Worm (Caenorhabditis elegans) whole organism, L2 larva: ENCODE measurements around the gene clec-143.
A peak's percentile ranks its signal among the peaks of the same experiment; 100 is the strongest.

Experiments used
- C34F6.9 ChIP-seq: fragments of 150-350 bp; optimal IDR thresholded peaks from 2 replicates; lab custom pipeline; 2014; ENCODE audit warnings: missing biosample characterization, missing genetic modification characterization
- F13H6.1 ChIP-seq: sonication (generic microtip); optimal IDR thresholded peaks from 2 replicates; lab custom pipeline; 2016; ENCODE audit warnings: missing genetic modification characterization, missing compliant biosample characterization
- R02D3.7 ChIP-seq: fragments of 150-350 bp; optimal IDR thresholded peaks from 2 replicates; lab custom pipeline; 2014; ENCODE audit warnings: missing biosample characterization, missing genetic modification characterization
- Y55F3AM.14 ChIP-seq: fragments of 200-800 bp; sonication (Bioruptor generic); optimal IDR thresholded peaks from 2 replicates; lab custom pipeline; 2018; ENCODE audit warnings: mild to moderate bottlenecking, missing genetic modification characterization, missing compliant biosample characterization
- ZK546.5 ChIP-seq: sonication (generic microtip); optimal IDR thresholded peaks from 2 replicates; lab custom pipeline; 2017; ENCODE audit warnings: missing biosample characterization, missing genetic modification characterization
- alr-1 ChIP-seq: fragments of 150-350 bp; optimal IDR thresholded peaks from 2 replicates; lab custom pipeline; 2014; ENCODE audit warnings: missing biosample characterization, missing genetic modification characterization
- ama-1 ChIP-seq: fragments of 150-350 bp; optimal IDR thresholded peaks from 2 replicates; lab custom pipeline; 2018; ENCODE audit warnings: inconsistent platforms
- blmp-1 ChIP-seq: sonication (generic microtip); optimal IDR thresholded peaks from 2 replicates; lab custom pipeline; 2017; ENCODE audit warnings: missing genetic modification characterization, mild to moderate bottlenecking, missing compliant biosample characterization, antibody characterized with exemption, moderate library complexity; ENCODE audit not compliant: insufficient read depth
- ceh-16 ChIP-seq: fragments of 150-350 bp; optimal IDR thresholded peaks from 2 replicates; lab custom pipeline; 2014; ENCODE audit warnings: missing biosample characterization, missing genetic modification characterization
- ceh-82 ChIP-seq: fragments of 150-350 bp; optimal IDR thresholded peaks from 2 replicates; lab custom pipeline; 2014; ENCODE audit warnings: missing biosample characterization, missing genetic modification characterization
- crh-2 ChIP-seq: sonication (generic microtip); optimal IDR thresholded peaks from 2 replicates; lab custom pipeline; 2017; ENCODE audit warnings: missing biosample characterization, missing genetic modification characterization
- dmd-4 ChIP-seq: sonication (generic microtip); optimal IDR thresholded peaks from 2 replicates; lab custom pipeline; 2017; ENCODE audit warnings: missing biosample characterization, missing genetic modification characterization
- egl-27 ChIP-seq: sonication (generic microtip); optimal IDR thresholded peaks from 3 replicates; lab custom pipeline; 2017; ENCODE audit warnings: missing biosample characterization, missing genetic modification reagents, missing genetic modification characterization
- elt-1 ChIP-seq: fragments of 150-350 bp; optimal IDR thresholded peaks from 2 replicates; lab custom pipeline; 2014; ENCODE audit warnings: missing biosample characterization, missing genetic modification characterization
- fos-1 ChIP-seq: fragments of 150-350 bp; optimal IDR thresholded peaks from 2 replicates; lab custom pipeline; 2014; ENCODE audit warnings: missing biosample characterization, missing genetic modification characterization
- gmeb-1 ChIP-seq: fragments of 150-350 bp; optimal IDR thresholded peaks from 2 replicates; lab custom pipeline; 2014; ENCODE audit warnings: missing biosample characterization, missing genetic modification characterization
- lin-11 ChIP-seq: fragments of 150-350 bp; sonication (generic microtip); optimal IDR thresholded peaks from 2 replicates; lab custom pipeline; 2014; ENCODE audit warnings: missing biosample characterization, missing genetic modification characterization, inconsistent platforms, mixed read lengths
- lin-39 ChIP-seq: fragments of 150-350 bp; optimal IDR thresholded peaks from 2 replicates; lab custom pipeline; 2014; ENCODE audit warnings: missing biosample characterization, missing genetic modification reagents, missing genetic modification characterization
- lsy-2 ChIP-seq, 2 experiments: fragments of 150-350 bp in 1 of 2; sonication (generic microtip) in 1 of 2; optimal IDR thresholded peaks; 2 replicates each; lab custom pipeline; 2014 to 2017; ENCODE audit warnings: missing biosample characterization in 2 of 2, missing genetic modification characterization in 2 of 2
- mab-5 ChIP-seq: fragments of 150-350 bp; optimal IDR thresholded peaks from 2 replicates; lab custom pipeline; 2014; ENCODE audit warnings: missing biosample characterization, missing genetic modification characterization
- mbf-1 ChIP-seq: sonication (generic microtip); optimal IDR thresholded peaks from 2 replicates; lab custom pipeline; 2017; ENCODE audit warnings: missing biosample characterization, missing genetic modification characterization
- mdl-1 ChIP-seq, 2 experiments: fragments of 150-350 bp in 1 of 2; sonication (generic microtip) in 1 of 2; optimal IDR thresholded peaks; 2 replicates each; lab custom pipeline; 2017; ENCODE audit warnings: missing biosample characterization in 2 of 2, missing genetic modification characterization in 2 of 2
- nhr-11 ChIP-seq: fragments of 150-350 bp; optimal IDR thresholded peaks from 2 replicates; lab custom pipeline; 2014; ENCODE audit warnings: missing biosample characterization, missing genetic modification characterization
- nhr-12 ChIP-seq: fragments of 150-350 bp; optimal IDR thresholded peaks from 2 replicates; lab custom pipeline; 2014; ENCODE audit warnings: missing biosample characterization, missing genetic modification characterization
- nhr-129 ChIP-seq: fragments of 150-350 bp; optimal IDR thresholded peaks from 2 replicates; lab custom pipeline; 2014; ENCODE audit warnings: missing biosample characterization, missing genetic modification characterization
- nhr-21 ChIP-seq: fragments of 150-350 bp; optimal IDR thresholded peaks from 2 replicates; lab custom pipeline; 2014; ENCODE audit warnings: missing biosample characterization, missing genetic modification characterization
- nhr-237 ChIP-seq: fragments of 150-350 bp; optimal IDR thresholded peaks from 2 replicates; lab custom pipeline; 2014; ENCODE audit warnings: missing biosample characterization, missing genetic modification characterization
- nhr-25 ChIP-seq: fragments of 150-350 bp; sonication (generic microtip); optimal IDR thresholded peaks from 3 replicates; lab custom pipeline; 2014; ENCODE audit warnings: missing biosample characterization, missing genetic modification characterization
- nhr-6 ChIP-seq: fragments of 150-350 bp; optimal IDR thresholded peaks from 2 replicates; lab custom pipeline; 2014; ENCODE audit warnings: missing biosample characterization, missing genetic modification characterization
- nhr-77 ChIP-seq: fragments of 150-350 bp; optimal IDR thresholded peaks from 2 replicates; lab custom pipeline; 2014; ENCODE audit warnings: missing biosample characterization, missing genetic modification characterization
- peb-1 ChIP-seq: fragments of 150-350 bp; optimal IDR thresholded peaks from 2 replicates; lab custom pipeline; 2014; ENCODE audit warnings: missing biosample characterization, missing genetic modification characterization
- skn-1 ChIP-seq: sonication (generic microtip); optimal IDR thresholded peaks from 2 replicates; lab custom pipeline; 2017; ENCODE audit warnings: missing biosample characterization, missing genetic modification characterization
- sma-9 ChIP-seq, 2 experiments: fragments of 150-350 bp in 1 of 2; sonication (generic microtip) in 1 of 2; optimal IDR thresholded peaks; 2 replicates each; lab custom pipeline; 2014 to 2016; ENCODE audit warnings: missing genetic modification characterization in 2 of 2, mild to moderate bottlenecking in 1 of 2, missing biosample characterization in 1 of 2, missing compliant biosample characterization in 1 of 2, missing genetic modification reagents in 1 of 2, moderate library complexity in 1 of 2
- snpc-4 ChIP-seq: fragments of 150-350 bp; optimal IDR thresholded peaks from 2 replicates; lab custom pipeline; 2014; ENCODE audit warnings: missing biosample characterization, missing genetic modification characterization
- unc-55 ChIP-seq: fragments of 150-350 bp; sonication (generic microtip); optimal IDR thresholded peaks from 3 replicates; lab custom pipeline; 2014; ENCODE audit warnings: missing biosample characterization, missing genetic modification reagents, missing genetic modification characterization
- ztf-1 ChIP-seq: fragments of 200-800 bp; sonication (Bioruptor generic); conservative IDR thresholded peaks from 2 replicates; pipeline ENCODE4 v1.3.6; 2022; ENCODE audit warnings: missing genetic modification characterization, missing compliant biosample characterization
- ztf-4 ChIP-seq: fragments of 150-350 bp; optimal IDR thresholded peaks from 2 replicates; lab custom pipeline; 2014; ENCODE audit warnings: missing biosample characterization, missing genetic modification characterization

clec-143 gene

DNA sequence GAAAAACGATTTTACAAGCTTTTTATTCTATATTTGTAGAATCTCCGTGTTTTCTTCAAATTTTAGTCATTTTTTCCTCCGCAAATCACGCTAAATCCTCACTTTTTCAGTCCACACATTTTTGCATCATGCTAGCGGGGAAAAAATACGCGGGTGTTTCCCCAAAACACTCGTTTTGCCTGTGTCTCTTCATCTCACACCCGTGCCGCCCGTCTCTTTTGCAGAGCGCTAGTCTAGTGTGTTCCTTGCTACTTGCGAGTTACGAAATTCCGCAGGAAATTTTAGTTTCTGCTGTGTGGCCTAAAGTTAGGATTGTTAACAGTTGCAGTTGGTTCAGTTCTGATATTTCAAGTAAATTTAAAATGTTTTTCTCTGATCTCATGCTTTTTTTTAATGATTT, 24.4 kb downstream of the clec-143 start:
- peak; percentile 63 for TF ChIP-seq nhr-11 (tag; lab: Kevin White, UChicago)
- TF ChIP-seq ztf-1 (GFP tag; lab: Robert Waterston, UW), result no peak
- no peak for TF ChIP-seq alr-1
- TF ChIP-seq nhr-129, result peak; percentile 97
- no peak for TF ChIP-seq nhr-21
- no peak for TF ChIP-seq lin-39 (tag; lab: Kevin White, UChicago)
- TF ChIP-seq ceh-82, result no peak
- TF ChIP-seq R02D3.7 (tag; lab: Kevin White, UChicago), result no peak
- TF ChIP-seq lin-11 (tag; lab: Kevin White, UChicago), result peak; percentile 17
- TF ChIP-seq C34F6.9, result peak; percentile 22
- TF ChIP-seq lsy-2 (tag; optimal IDR thresholded peaks at IDR 0.05; lab: Kevin White, UChicago), result peak in 1 of 2 experiments; percentile 7
- peak; percentile 56 for TF ChIP-seq fos-1 (tag; lab: Kevin White, UChicago)
- TF ChIP-seq blmp-1 (tag; lab: Kevin White, UChicago), result no peak
- TF ChIP-seq nhr-25 (tag; lab: Kevin White, UChicago), result no peak
- TF ChIP-seq elt-1 (tag; lab: Kevin White, UChicago), result no peak
- no peak for TF ChIP-seq nhr-12
- TF ChIP-seq mdl-1 (tag; optimal IDR thresholded peaks at IDR 0.05; lab: Kevin White, UChicago), result peak; percentile 15 to 23
- peak; percentile 83 for TF ChIP-seq sma-9 (GFP tag; optimal IDR thresholded peaks at IDR 0.05; lab: Kevin White, UChicago)
- TF ChIP-seq sma-9 (tag; optimal IDR thresholded peaks at IDR 0.05; lab: Kevin White, UChicago), result no peak
- TF ChIP-seq ceh-16 (tag; lab: Kevin White, UChicago), result no peak
- no peak for TF ChIP-seq Y55F3AM.14
- peak; percentile 7 for TF ChIP-seq gmeb-1 (tag; lab: Kevin White, UChicago)
- TF ChIP-seq ztf-4 (tag; lab: Kevin White, UChicago), result no peak
- TF ChIP-seq mab-5, result no peak
- no peak for TF ChIP-seq nhr-77 (tag; lab: Kevin White, UChicago)
- TF ChIP-seq crh-2 (tag; lab: Kevin White, UChicago), result no peak
- TF ChIP-seq nhr-6 (tag; lab: Kevin White, UChicago), result no peak
- TF ChIP-seq dmd-4 (tag; lab: Kevin White, UChicago), result no peak
- TF ChIP-seq ama-1, result peak; percentile 43
- no peak for TF ChIP-seq ZK546.5
- no peak for TF ChIP-seq mbf-1 (tag; lab: Kevin White, UChicago)
- peak; percentile 32 for TF ChIP-seq unc-55 (GFP tag; lab: Kevin White, UChicago)

DNA sequence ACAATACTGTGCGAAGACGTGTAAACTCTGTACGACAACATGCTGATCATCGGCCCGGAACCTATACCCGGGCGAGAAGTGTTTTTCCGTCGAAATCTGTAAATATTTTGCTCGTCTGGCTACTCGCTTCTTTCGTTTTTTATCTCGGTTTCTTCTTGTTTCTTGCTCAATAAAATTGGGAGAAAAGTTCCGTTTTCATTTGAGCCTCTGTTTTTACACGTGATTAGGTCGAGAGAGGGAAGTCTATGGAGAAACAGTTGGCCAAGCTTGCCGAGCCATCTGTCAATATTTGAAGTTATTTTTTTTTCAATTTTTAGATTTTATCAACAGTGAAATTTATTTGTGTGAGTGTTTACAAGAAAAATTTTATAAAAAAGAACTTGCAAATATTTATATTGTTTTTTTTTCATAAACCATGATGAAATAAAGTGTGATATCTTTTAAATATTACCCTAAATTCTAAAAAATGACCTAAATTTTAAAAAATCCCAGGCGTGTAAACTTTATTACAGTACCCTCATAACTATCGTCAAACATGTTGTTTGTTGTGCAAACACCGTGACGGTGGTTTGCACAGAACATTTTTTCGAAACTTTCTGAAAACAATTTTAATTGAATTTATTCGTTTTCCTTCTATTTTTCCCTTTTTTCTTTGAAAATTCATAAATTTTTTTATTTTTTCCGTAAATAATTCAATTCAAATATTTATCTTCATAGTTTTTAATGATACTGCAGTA, 25.0 kb downstream of the clec-143 start:
- TF ChIP-seq skn-1 (tag; lab: Kevin White, UChicago), result no peak
- no peak for TF ChIP-seq mdl-1 (tag; optimal IDR thresholded peaks at IDR 0.05; lab: Kevin White, UChicago)
- TF ChIP-seq nhr-129, result peak; percentile 22
- TF ChIP-seq nhr-237, result no peak
- no peak for TF ChIP-seq Y55F3AM.14
- peak; percentile 16 for TF ChIP-seq F13H6.1 (tag; lab: Kevin White, UChicago)
- TF ChIP-seq sma-9 (GFP tag; optimal IDR thresholded peaks at IDR 0.05; lab: Kevin White, UChicago), result peak; percentile 34
- TF ChIP-seq sma-9 (tag; optimal IDR thresholded peaks at IDR 0.05; lab: Kevin White, UChicago), result no peak
- no peak for TF ChIP-seq ama-1
- no peak for TF ChIP-seq egl-27 (tag; lab: Kevin White, UChicago)
- no peak for TF ChIP-seq peb-1 (tag; lab: Kevin White, UChicago)
- peak in 1 of 2 experiments; percentile 74 for TF ChIP-seq lsy-2 (tag; optimal IDR thresholded peaks at IDR 0.05; lab: Kevin White, UChicago)
- TF ChIP-seq, all 48 proteins: peak for 4

DNA sequence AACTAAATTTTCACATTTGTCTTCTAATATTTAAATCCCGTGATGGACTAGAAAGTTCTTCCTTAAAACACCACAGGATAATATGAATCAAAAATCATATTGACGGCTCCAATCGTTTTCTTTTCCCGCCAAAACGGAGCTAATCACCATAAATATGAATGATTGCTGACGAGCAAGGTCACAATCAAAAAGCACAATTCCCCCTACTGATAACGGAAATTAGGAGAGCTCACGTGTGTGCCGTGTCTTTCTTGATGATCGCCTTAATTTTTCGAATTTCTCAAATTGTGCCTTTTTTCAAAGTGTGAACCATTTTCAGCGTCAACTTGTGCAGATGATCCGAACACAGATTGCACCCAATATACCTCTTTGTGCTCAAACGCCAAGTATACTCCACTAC, 26.2 kb downstream of the clec-143 start:
- TF ChIP-seq ztf-1 (GFP tag; lab: Robert Waterston, UW) (no peak), peb-1 (tag; lab: Kevin White, UChicago) (no peak), fos-1 (tag; lab: Kevin White, UChicago) (peak; percentile 43), unc-55 (GFP tag; lab: Kevin White, UChicago) (no peak), snpc-4 (tag; lab: Kevin White, UChicago) (no peak), sma-9 (GFP tag; optimal IDR thresholded peaks at IDR 0.05; lab: Kevin White, UChicago) (peak; percentile 50), sma-9 (tag; optimal IDR thresholded peaks at IDR 0.05; lab: Kevin White, UChicago) (no peak)
- TF ChIP-seq, all 48 proteins: peak for 2
